Worm (Caenorhabditis elegans): ENCODE data around the gene scc-3.

The scc-3 gene

ce11 chrV:12763291-12763995 is at the start of gene scc-3, which contains the start of gene abcf-1:
TSS of gene scc-3 (plus strand) at chrV:12763945.
TSS of gene abcf-1 (minus strand) at chrV:12763375.
- TF ChIP-seq C34F6.9 (tag; optimal IDR thresholded peaks at IDR 0.05): peak; percentile 61
- TF ChIP-seq ama-1 (optimal IDR thresholded peaks at IDR 0.05): no peak
- no peak for TF ChIP-seq snpc-4 (tag; optimal IDR thresholded peaks at IDR 0.05)
- TF ChIP-seq nhr-129 (tag; optimal IDR thresholded peaks at IDR 0.05): peak; percentile 76
- TF ChIP-seq fos-1 (tag; optimal IDR thresholded peaks at IDR 0.05): no peak
- TF ChIP-seq crh-2 (tag; optimal IDR thresholded peaks at IDR 0.05): peak; percentile 35
- TF ChIP-seq lsy-2 (tag; optimal IDR thresholded peaks at IDR 0.05): peak; percentile 56 to 97
- no peak for TF ChIP-seq nhr-6 (tag; optimal IDR thresholded peaks at IDR 0.05)
- TF ChIP-seq sma-3 (GFP tag; optimal IDR thresholded peaks at IDR 0.05): no peak
- TF ChIP-seq ceh-82 (tag; optimal IDR thresholded peaks at IDR 0.05): no peak
- no peak for TF ChIP-seq nhr-21 (tag; optimal IDR thresholded peaks at IDR 0.05)
- no peak for TF ChIP-seq sma-9 (GFP tag; optimal IDR thresholded peaks at IDR 0.05)
- TF ChIP-seq sma-9 (tag; optimal IDR thresholded peaks at IDR 0.05): no peak

DNA sequence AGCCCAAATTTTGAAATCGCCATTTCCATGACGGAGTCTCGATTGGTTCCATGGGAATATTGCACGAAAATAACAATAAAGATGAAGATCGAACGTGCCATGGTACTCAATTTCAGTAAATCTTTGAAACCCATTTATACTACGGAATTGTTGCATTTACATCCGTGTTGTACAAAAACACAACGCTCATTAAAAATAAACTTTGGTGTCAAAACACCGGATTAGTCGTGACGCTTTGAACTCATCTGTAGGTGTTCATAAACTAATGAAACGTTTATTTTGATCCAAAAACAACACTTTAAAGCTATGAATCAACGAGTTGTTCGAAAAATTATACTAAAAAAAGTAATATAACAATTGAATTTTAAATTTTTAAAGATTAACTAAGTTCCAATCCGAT is 49.6 kb upstream of the scc-3 start, which contains the start of gene R11D1.4:
Gene R11D1.4, minus strand, starts transcription at position 101 of the 400 bp plus-strand sequence.
- no peak for TF ChIP-seq egl-27 (tag; optimal IDR thresholded peaks at IDR 0.05)
- no peak for TF ChIP-seq nhr-21 (tag; optimal IDR thresholded peaks at IDR 0.05)
- no peak for TF ChIP-seq alr-1 (tag; optimal IDR thresholded peaks at IDR 0.05)
- TF ChIP-seq blmp-1 (tag; optimal IDR thresholded peaks at IDR 0.05; ENCODE audit: insufficient read depth): no peak
- TF ChIP-seq nhr-129 (tag; optimal IDR thresholded peaks at IDR 0.05): no peak
- no peak for TF ChIP-seq nhr-11 (tag; optimal IDR thresholded peaks at IDR 0.05)
- no peak for TF ChIP-seq fos-1 (tag; optimal IDR thresholded peaks at IDR 0.05)
- no peak for TF ChIP-seq Y55F3AM.14 (GFP tag; optimal IDR thresholded peaks at IDR 0.05)
- TF ChIP-seq mdl-1 (tag; optimal IDR thresholded peaks at IDR 0.05): no peak
- TF ChIP-seq sma-9 (GFP tag; optimal IDR thresholded peaks at IDR 0.05): no peak
- TF ChIP-seq sma-9 (tag; optimal IDR thresholded peaks at IDR 0.05): no peak
- TF ChIP-seq nhr-6 (tag; optimal IDR thresholded peaks at IDR 0.05): no peak
- TF ChIP-seq nhr-12 (tag; optimal IDR thresholded peaks at IDR 0.05): no peak
- TF ChIP-seq ceh-16 (tag; optimal IDR thresholded peaks at IDR 0.05): no peak
- no peak for TF ChIP-seq unc-62 (GFP tag; optimal IDR thresholded peaks at IDR 0.05)
- no peak for TF ChIP-seq elt-1 (tag; optimal IDR thresholded peaks at IDR 0.05)
- no peak for TF ChIP-seq F13H6.1 (tag; optimal IDR thresholded peaks at IDR 0.05)
- no peak for TF ChIP-seq crh-2 (tag; optimal IDR thresholded peaks at IDR 0.05)

- TF ChIP-seq nhr-129 (tag; optimal IDR thresholded peaks at IDR 0.05) (no peak), C34F6.9 (tag; optimal IDR thresholded peaks at IDR 0.05) (no peak), ztf-1 (GFP tag; conservative IDR thresholded peaks at IDR 0.05) (no peak), elt-3 (tag; optimal IDR thresholded peaks at IDR 0.05) (no peak), nhr-25 (tag; optimal IDR thresholded peaks at IDR 0.05) (no peak), lin-11 (tag; optimal IDR thresholded peaks at IDR 0.05) (no peak), peb-1 (tag; optimal IDR thresholded peaks at IDR 0.05) (no peak), ceh-16 (tag; optimal IDR thresholded peaks at IDR 0.05) (no peak), R02D3.7 (tag; optimal IDR thresholded peaks at IDR 0.05) (no peak), nhr-12 (tag; optimal IDR thresholded peaks at IDR 0.05) (no peak), F13H6.1 (tag; optimal IDR thresholded peaks at IDR 0.05) (no peak)
Measured at ce11 chrV:12716447-12716846, 47.3 kb upstream of the scc-3 start, which contains the start of gene str-178. TSS of gene str-178 (minus strand) at chrV:12716547.

DNA sequence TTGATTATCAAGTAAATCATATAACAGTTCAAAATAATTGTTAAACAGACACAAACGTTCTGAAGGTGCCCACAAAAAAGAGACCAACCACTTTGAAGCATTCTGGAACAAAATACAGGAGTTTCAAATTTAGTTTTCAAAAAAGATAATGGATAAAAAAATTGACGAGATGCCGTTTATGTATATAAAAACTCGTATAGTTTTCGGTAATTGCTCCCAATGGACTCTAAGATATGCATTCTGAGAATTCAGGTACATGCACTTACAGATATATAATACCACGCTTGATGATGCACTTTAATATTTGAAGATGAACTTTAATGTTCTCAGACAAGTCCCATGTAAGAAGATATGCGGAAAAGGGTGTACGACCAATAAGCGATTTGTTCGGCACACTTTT is 45.1 kb upstream of the scc-3 start, which contains the start of gene str-181:
Gene str-181, minus strand, starts transcription at position 101 of the 400 bp plus-strand sequence.
- no peak for TF ChIP-seq lsy-2 (tag; optimal IDR thresholded peaks at IDR 0.05)
- no peak for TF ChIP-seq fos-1 (tag; optimal IDR thresholded peaks at IDR 0.05)
- TF ChIP-seq snpc-4 (tag; optimal IDR thresholded peaks at IDR 0.05): no peak
- TF ChIP-seq nhr-129 (tag; optimal IDR thresholded peaks at IDR 0.05): no peak
- TF ChIP-seq mab-5 (tag; optimal IDR thresholded peaks at IDR 0.05): no peak
- no peak for TF ChIP-seq ztf-11 (tag; optimal IDR thresholded peaks at IDR 0.05)
- no peak for TF ChIP-seq ZK546.5 (tag; optimal IDR thresholded peaks at IDR 0.05)
- no peak for TF ChIP-seq sem-4 (tag; optimal IDR thresholded peaks at IDR 0.05)
- no peak for TF ChIP-seq skn-1 (tag; optimal IDR thresholded peaks at IDR 0.05)
- TF ChIP-seq lin-13 (GFP tag; optimal IDR thresholded peaks at IDR 0.05): no peak
- no peak for TF ChIP-seq nhr-12 (tag; optimal IDR thresholded peaks at IDR 0.05)
- TF ChIP-seq egl-27 (tag; optimal IDR thresholded peaks at IDR 0.05): no peak
- no peak for TF ChIP-seq C34F6.9 (tag; optimal IDR thresholded peaks at IDR 0.05)
- no peak for TF ChIP-seq unc-39 (tag; optimal IDR thresholded peaks at IDR 0.05)
- no peak for TF ChIP-seq Y55F3AM.14 (GFP tag; optimal IDR thresholded peaks at IDR 0.05)
- no peak for TF ChIP-seq nhr-6 (tag; optimal IDR thresholded peaks at IDR 0.05)
